Fruit fly (Drosophila melanogaster): Measurements from ENCODE around the gene CG15814.

DNA sequence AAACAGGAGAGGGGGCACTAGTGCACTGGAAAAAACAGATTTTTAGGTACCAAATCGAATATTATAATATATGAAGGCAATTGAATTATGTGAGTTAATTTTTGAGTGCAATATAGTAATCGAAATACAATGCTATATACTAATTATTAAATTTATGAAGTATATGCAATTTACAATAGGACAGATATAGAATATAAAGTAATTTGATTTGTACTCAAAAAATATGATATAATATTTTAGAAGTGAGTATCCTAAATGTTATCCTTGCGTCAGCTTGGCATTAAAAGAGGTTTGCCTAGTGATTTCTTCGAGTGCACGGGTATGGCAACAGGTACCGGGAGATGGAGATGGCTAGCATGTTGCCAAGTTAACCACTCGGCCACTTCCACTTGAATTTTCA, 43.2 kb downstream of the CG15814 start:
- no peak for TF ChIP-seq CG12768 (GFP tag; optimal IDR thresholded peaks at IDR 0.05)
- TF ChIP-seq tj (GFP tag; optimal IDR thresholded peaks at IDR 0.05), result no peak
